Worm (Caenorhabditis elegans): ENCODE results near the gene F10G2.2.

Gene F10G2.2

ce11 chrV:7379384-7379783, 48.4 kb downstream of the F10G2.2 start, which contains the start of gene srsx-24:
Gene srsx-24 (minus strand): TSS chrV:7379484.
- TF ChIP-seq blmp-1 (tag; optimal IDR thresholded peaks at IDR 0.05; ENCODE audit: insufficient read depth) = no peak
- TF ChIP-seq zag-1 (tag; optimal IDR thresholded peaks at IDR 0.05) = no peak
- TF ChIP-seq skn-1 (tag; optimal IDR thresholded peaks at IDR 0.05) = no peak
- no peak for TF ChIP-seq mdl-1 (tag; optimal IDR thresholded peaks at IDR 0.05)

ce11 chrV:7381008-7381407, 50.0 kb downstream of the F10G2.2 start, which contains the start of gene C03G6.17:
Gene C03G6.17 (minus strand): TSS chrV:7381108.
- TF ChIP-seq F13H6.1 (tag; optimal IDR thresholded peaks at IDR 0.05) (no peak), ama-1 (optimal IDR thresholded peaks at IDR 0.05) (no peak), C34F6.9 (tag; optimal IDR thresholded peaks at IDR 0.05) (no peak), unc-55 (GFP tag; optimal IDR thresholded peaks at IDR 0.05) (no peak), ceh-16 (tag; optimal IDR thresholded peaks at IDR 0.05) (no peak), nhr-6 (tag; optimal IDR thresholded peaks at IDR 0.05) (no peak), elt-1 (tag; optimal IDR thresholded peaks at IDR 0.05) (no peak), aly-2 (tag; optimal IDR thresholded peaks at IDR 0.05) (no peak), crh-2 (tag; optimal IDR thresholded peaks at IDR 0.05) (no peak)
